Fruit fly (Drosophila melanogaster): ENCODE results near the gene Tango5.

dm6 chrX:10768043-10768674 lies 3.9 kb upstream of the Tango5 start, which contains the start of the genes Atg8a and BTBD9:
- TF ChIP-seq Dfd (GFP tag; optimal IDR thresholded peaks at IDR 0.05) = no peak
- no peak for TF ChIP-seq pan (optimal IDR thresholded peaks at IDR 0.05)
- peak; percentile 35 for TF ChIP-seq fru (GFP tag; optimal IDR thresholded peaks at IDR 0.05)
- TF ChIP-seq psq (GFP tag; optimal IDR thresholded peaks at IDR 0.05) = no peak
- no peak for TF ChIP-seq dl (GFP tag; optimal IDR thresholded peaks at IDR 0.05; ENCODE audit: insufficient read depth in 1 of 2, partially characterized antibody in 2 of 2)
- no peak for TF ChIP-seq Dif (GFP tag; optimal IDR thresholded peaks at IDR 0.05; ENCODE audit: partially characterized antibody)
- peak; percentile 23 for TF ChIP-seq h (GFP tag; optimal IDR thresholded peaks at IDR 0.05)
- TF ChIP-seq tai (GFP tag; optimal IDR thresholded peaks at IDR 0.05) = no peak
- no peak for TF ChIP-seq usp (GFP tag; optimal IDR thresholded peaks at IDR 0.05)
- peak; percentile 12 for TF ChIP-seq OdsH (GFP tag; optimal IDR thresholded peaks at IDR 0.05)
- TF ChIP-seq ey (GFP tag; optimal IDR thresholded peaks at IDR 0.05) = no peak

All from whole organism, wandering third instar larva.